Worm (Caenorhabditis elegans): Measurements from ENCODE around the gene F35H8.2.

Gene F35H8.2

DNA sequence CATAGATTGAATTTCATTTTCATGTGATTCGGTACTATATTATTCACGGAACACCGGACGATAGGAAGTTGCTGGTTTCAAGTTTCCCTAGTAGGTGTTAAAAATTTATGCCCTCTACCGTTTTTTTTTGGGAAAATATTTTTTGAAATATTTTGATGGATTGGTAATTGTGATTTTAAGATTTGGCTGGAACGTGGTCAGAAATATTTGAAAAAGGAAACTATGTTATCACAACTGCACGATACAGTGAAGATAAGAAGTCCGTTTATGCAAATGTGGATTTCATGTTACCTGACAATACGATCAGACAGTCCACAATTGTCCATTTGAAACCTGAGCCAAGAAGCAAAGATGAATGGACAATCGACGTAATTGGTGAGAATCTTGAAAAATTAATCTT lies 32.3 kb upstream of the F35H8.2 start, which contains the start of gene AH6.17:
TSS of gene AH6.17 (plus strand) at position 185 of the 400 bp plus-strand sequence.
- no peak for TF ChIP-seq F57A8.1 (GFP tag; optimal IDR thresholded peaks at IDR 0.05)
- TF ChIP-seq F22D6.2 (tag; optimal IDR thresholded peaks at IDR 0.05): no peak
- no peak for TF ChIP-seq sptf-2 (GFP tag; optimal IDR thresholded peaks at IDR 0.05)

DNA sequence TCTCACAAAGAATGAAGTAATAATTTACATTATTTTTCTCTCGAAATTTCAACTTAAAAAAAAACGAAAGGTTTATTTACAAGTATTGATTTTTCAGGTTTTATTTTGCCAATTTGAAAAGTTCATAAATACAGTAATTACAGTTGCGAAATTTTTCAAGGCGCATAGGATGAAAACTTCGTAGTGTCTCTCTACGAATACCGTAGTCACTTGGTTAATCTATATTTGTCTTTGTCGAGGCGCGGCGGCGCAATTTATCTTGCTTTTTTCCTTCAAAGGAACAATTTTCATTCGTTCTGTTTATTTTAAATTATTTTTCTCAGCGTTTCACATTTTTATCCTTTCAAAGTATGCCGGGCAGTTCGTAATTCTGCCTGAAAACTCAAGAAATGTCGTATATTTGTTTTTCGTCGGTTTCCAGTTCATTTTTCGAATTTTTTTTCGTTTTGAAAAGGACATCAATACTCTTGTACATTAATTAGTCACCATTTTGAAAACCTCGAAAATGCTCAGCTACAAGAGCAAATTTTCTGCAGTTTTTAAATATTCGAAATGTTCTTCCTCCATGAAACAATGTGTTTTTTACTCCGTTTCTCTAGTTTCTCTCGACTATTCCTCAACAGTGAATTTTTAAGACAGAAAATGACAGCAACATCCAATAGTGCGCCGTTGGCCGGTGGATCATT lies 31.6 kb upstream of the F35H8.2 start, which contains the start of gene mex-6:
TSS of gene mex-6 (plus strand) at position 636 of the 686 bp plus-strand sequence.
- TF ChIP-seq rcor-1 (GFP tag; IDR thresholded peaks at IDR 0.05): peak; percentile 52; the same call in 1 of the 2 replicates
- TF ChIP-seq tlf-1 (GFP tag; optimal IDR thresholded peaks at IDR 0.05): peak; percentile 32
- TF ChIP-seq B0019.2 (GFP tag; conservative IDR thresholded peaks at IDR 0.05): 0 out of 2 replicates have a peak, but pooled peaks have one; percentile 57
- peak; percentile 30 for TF ChIP-seq F49E8.2 (tag; optimal IDR thresholded peaks at IDR 0.05; ENCODE audit: insufficient read depth)
- TF ChIP-seq madf-8 (GFP tag; conservative IDR thresholded peaks at IDR 0.05): peak; percentile 92
- TF ChIP-seq xnd-1 (tag; optimal IDR thresholded peaks at IDR 0.05): peak; percentile 92
- TF ChIP-seq let-607 (tag; optimal IDR thresholded peaks at IDR 0.05): no peak
- TF ChIP-seq ceh-91 (GFP tag; IDR thresholded peaks at IDR 0.05): peak; percentile 85
- TF ChIP-seq attf-3 (GFP tag; conservative IDR thresholded peaks at IDR 0.05): peak; percentile 45; the same call in 1 of the 2 replicates
- TF ChIP-seq efl-1 (GFP tag; optimal IDR thresholded peaks at IDR 0.05): peak; percentile 95
- TF ChIP-seq hsf-1 (GFP tag; IDR thresholded peaks at IDR 0.05): peak; percentile 66; the same call in 1 of the 2 replicates
- TF ChIP-seq him-1 (tag; optimal IDR thresholded peaks at IDR 0.05): peak; percentile 53
- peak; percentile 94 for TF ChIP-seq F33H1.4 (GFP tag; IDR thresholded peaks at IDR 0.05)
- TF ChIP-seq madf-6 (GFP tag; IDR thresholded peaks at IDR 0.05): peak; percentile 97
- TF ChIP-seq dox-1 (GFP tag; IDR thresholded peaks at IDR 0.05): no peak; the same call in 1 of the 2 replicates
- peak; percentile 58 for TF ChIP-seq snpc-3.4 (tag; optimal IDR thresholded peaks at IDR 0.05)
- peak; percentile 98 for TF ChIP-seq lsl-1 (GFP tag; optimal IDR thresholded peaks at IDR 0.05)
- TF ChIP-seq dpl-1 (GFP tag; optimal IDR thresholded peaks at IDR 0.05): peak; percentile 70
- peak; percentile 52 for TF ChIP-seq unc-130 (GFP tag; optimal IDR thresholded peaks at IDR 0.05)
- no peak for TF ChIP-seq B0336.3 (GFP tag; IDR thresholded peaks at IDR 0.05)
- TF ChIP-seq nfya-2 (GFP tag; IDR thresholded peaks at IDR 0.05): no peak
- TF ChIP-seq madf-10 (tag; optimal IDR thresholded peaks at IDR 0.05): no peak
- TF ChIP-seq snpc-1.3 (tag; optimal IDR thresholded peaks at IDR 0.05; ENCODE audit: insufficient read depth): peak; percentile 49
- peak; percentile 42; the same call in 1 of the 2 replicates for TF ChIP-seq madf-3 (GFP tag; IDR thresholded peaks at IDR 0.05)
- TF ChIP-seq ceh-58 (GFP tag; IDR thresholded peaks at IDR 0.05): no peak

- TF ChIP-seq lsy-27 (tag; optimal IDR thresholded peaks at IDR 0.05; ENCODE audit: borderline replicate concordance, insufficient read depth) (no peak), snpc-1.3 (tag; optimal IDR thresholded peaks at IDR 0.05; ENCODE audit: insufficient read depth) (no peak)
Observed at ce11 chrII:9528480-9528879, 26.8 kb upstream of the F35H8.2 start, which contains the start of gene sra-2. Gene sra-2, plus strand, starts transcription at chrII:9528780.

- TF ChIP-seq F39B2.1 (GFP tag; IDR thresholded peaks at IDR 0.05) (no peak), ztf-6 (GFP tag; IDR thresholded peaks at IDR 0.05) (no peak), chd-7 (tag; optimal IDR thresholded peaks at IDR 0.05) (no peak), dox-1 (GFP tag; IDR thresholded peaks at IDR 0.05) (no peak), cebp-2 (GFP tag; IDR thresholded peaks at IDR 0.05) (no peak), let-526 (GFP tag; IDR thresholded peaks at IDR 0.05) (no peak), let-607 (tag; optimal IDR thresholded peaks at IDR 0.05) (no peak), K12H6.12 (tag; optimal IDR thresholded peaks at IDR 0.05) (no peak), rec-8 (tag; optimal IDR thresholded peaks at IDR 0.05) (no peak), egrh-3 (GFP tag; IDR thresholded peaks at IDR 0.05) (no peak), tbp1 (GFP tag; optimal IDR thresholded peaks at IDR 0.05) (no peak), F33H1.4 (GFP tag; IDR thresholded peaks at IDR 0.05) (no peak), madf-6 (GFP tag; IDR thresholded peaks at IDR 0.05) (no peak), mcd-1 (GFP tag; IDR thresholded peaks at IDR 0.05) (no peak)
Observed at ce11 chrII:9532011-9532410, 23.3 kb upstream of the F35H8.2 start, which contains the start of gene sra-9. Gene sra-9, plus strand, starts transcription at chrII:9532311.

All from whole organism, young adult.